Fruit fly (Drosophila melanogaster): ENCODE measurements around the gene Elys.
A peak's percentile ranks its signal among the peaks of the same experiment; 100 is the strongest.

Gene Elys

DNA sequence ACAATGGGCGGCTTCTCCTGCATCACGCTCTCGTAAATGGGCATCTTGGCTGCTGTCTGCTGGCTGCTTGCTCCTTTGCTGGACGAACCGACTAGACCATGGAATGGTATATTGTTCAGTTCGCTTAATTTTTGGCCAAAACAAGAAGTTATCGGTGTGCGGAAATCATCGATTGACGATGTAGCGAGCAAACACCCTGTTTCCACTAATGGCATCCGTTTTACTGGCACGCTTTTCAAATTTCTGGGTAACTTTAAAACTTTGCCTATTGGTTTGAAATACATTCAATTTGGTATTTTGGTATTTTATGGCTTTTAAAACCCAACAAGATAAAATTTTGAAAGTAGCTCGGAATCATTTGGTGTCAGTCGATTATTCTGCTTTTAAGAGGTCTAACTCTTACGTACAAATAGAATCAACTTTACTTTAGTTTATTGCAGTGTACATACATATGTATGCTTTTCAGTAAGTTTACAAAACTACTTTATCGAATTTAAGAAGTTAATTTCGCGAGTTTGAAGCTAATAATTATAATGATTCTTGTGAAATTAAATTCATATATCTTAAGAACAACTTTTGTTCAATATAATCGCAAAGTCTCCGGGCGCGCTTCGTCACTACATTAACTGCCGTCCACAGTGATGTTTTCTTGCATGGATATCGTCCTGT lies 6.1 kb upstream of the Elys start, which contains the start of gene Arp10 (continued):
- TF ChIP-seq dmrt99B (tag; optimal IDR thresholded peaks at IDR 0.05) (no peak), Ada2b (GFP tag; IDR thresholded peaks at IDR 0.05) (no peak), CG10959 (GFP tag; IDR thresholded peaks at IDR 0.05) (no peak), CG1602 (GFP tag; optimal IDR thresholded peaks at IDR 0.05) (no peak), pum (GFP tag; optimal IDR thresholded peaks at IDR 0.05) (no peak), CG17912 (GFP tag; optimal IDR thresholded peaks at IDR 0.05) (no peak), CG2889 (GFP tag; IDR thresholded peaks at IDR 0.05) (no peak), eve (GFP tag; optimal IDR thresholded peaks at IDR 0.05) (no peak), repo (GFP tag; optimal IDR thresholded peaks at IDR 0.05) (no peak), CG13894 (tag; optimal IDR thresholded peaks at IDR 0.05) (no peak), Elba2 (GFP tag; optimal IDR thresholded peaks at IDR 0.05) (peak; percentile 56), CTCF (GFP tag; optimal IDR thresholded peaks at IDR 0.05) (no peak), Camta (GFP tag; optimal IDR thresholded peaks at IDR 0.05) (no peak), Six4 (GFP tag; optimal IDR thresholded peaks at IDR 0.05) (no peak), Hmx (GFP tag; optimal IDR thresholded peaks at IDR 0.05) (no peak), HmgZ (tag; optimal IDR thresholded peaks at IDR 0.05) (peak; percentile 50), CG14667 (GFP tag; IDR thresholded peaks at IDR 0.05) (no peak), HLHmδ (GFP tag; optimal IDR thresholded peaks at IDR 0.05) (no peak), tap (tag; optimal IDR thresholded peaks at IDR 0.05) (no peak), CG12769 (tag; optimal IDR thresholded peaks at IDR 0.05) (no peak), tna (GFP tag; IDR thresholded peaks at IDR 0.05; ENCODE audit: partially characterized antibody) (no peak), H15 (GFP tag; IDR thresholded peaks at IDR 0.05) (no peak), CG3281 (GFP tag; optimal IDR thresholded peaks at IDR 0.05) (no peak), Xrp1 (GFP tag; IDR thresholded peaks at IDR 0.05) (no peak), maf-S (GFP tag; optimal IDR thresholded peaks at IDR 0.05) (no peak), mam (GFP tag; optimal IDR thresholded peaks at IDR 0.05) (peak; percentile 7), CG6689 (GFP tag; IDR thresholded peaks at IDR 0.05) (no peak; the same call in 1 of the 2 replicates), Poxn (GFP tag; IDR thresholded peaks at IDR 0.05) (no peak), dm (GFP tag; optimal IDR thresholded peaks at IDR 0.05) (no peak), BEAF-32 (GFP tag; optimal IDR thresholded peaks at IDR 0.05) (peak; percentile 62), tio (GFP tag; optimal IDR thresholded peaks at IDR 0.05) (no peak), ftz-f1 (GFP tag; optimal IDR thresholded peaks at IDR 0.05) (no peak), CG9876 (GFP tag; optimal IDR thresholded peaks at IDR 0.05) (no peak), fd96Cb (tag; optimal IDR thresholded peaks at IDR 0.05) (no peak), dysf (GFP tag; IDR thresholded peaks at IDR 0.05) (0 out of 3 replicates have a peak, but pooled peaks have one; percentile 6), Side (GFP tag; optimal IDR thresholded peaks at IDR 0.05) (no peak), CG15696 (tag; optimal IDR thresholded peaks at IDR 0.05) (peak; percentile 13), CG15514 (GFP tag; optimal IDR thresholded peaks at IDR 0.05) (peak; percentile 60), CG6175 (GFP tag; IDR thresholded peaks at IDR 0.05) (no peak)

DNA sequence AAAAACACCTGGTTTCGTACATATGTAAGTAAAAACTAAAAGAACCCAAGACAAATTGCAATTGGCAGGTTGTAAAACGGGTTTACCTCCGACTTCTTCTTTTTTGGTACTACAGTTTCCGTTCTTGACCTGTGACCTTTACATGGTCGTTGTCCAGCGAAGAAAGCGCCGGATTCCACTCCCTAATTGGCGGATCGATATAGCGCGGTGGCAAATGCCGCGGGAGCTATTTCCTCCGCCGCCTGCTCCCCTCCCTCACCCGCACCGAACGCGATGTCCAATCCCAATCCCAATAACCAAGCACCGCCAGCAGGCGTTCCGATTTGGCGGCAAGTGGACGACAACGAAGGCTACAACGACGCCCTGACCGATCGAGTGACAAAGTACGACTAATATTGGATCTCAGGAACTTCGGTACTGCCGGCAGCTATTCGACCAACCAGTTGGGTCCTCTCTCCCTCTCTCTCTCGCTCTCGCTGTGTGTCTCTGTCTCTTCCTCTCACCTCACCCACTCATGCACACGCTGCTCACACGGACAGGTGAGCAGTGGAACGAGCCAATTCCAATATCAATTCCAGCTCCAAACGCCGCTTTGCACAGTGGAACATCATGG lies 10.6 kb downstream of the Elys start:
- TF ChIP-seq sim (GFP tag; IDR thresholded peaks at IDR 0.05) (no peak), CG12104 (GFP tag; optimal IDR thresholded peaks at IDR 0.05) (no peak), CG7745 (tag; optimal IDR thresholded peaks at IDR 0.05) (no peak), seq (GFP tag; IDR thresholded peaks at IDR 0.05) (no peak), tna (GFP tag; IDR thresholded peaks at IDR 0.05; ENCODE audit: partially characterized antibody) (no peak), aop (GFP tag; IDR thresholded peaks at IDR 0.05) (no peak), Adf1 (GFP tag; IDR thresholded peaks at IDR 0.05) (no peak; the same call in 1 of the 2 replicates), Awh (GFP tag; IDR thresholded peaks at IDR 0.05) (no peak), pho (GFP tag; optimal IDR thresholded peaks at IDR 0.05) (peak; percentile 11), Jarid2 (GFP tag; optimal IDR thresholded peaks at IDR 0.05) (peak; percentile 82), CG9727 (GFP tag; optimal IDR thresholded peaks at IDR 0.05) (no peak), Dp (GFP tag; optimal IDR thresholded peaks at IDR 0.05) (no peak), Deaf1 (tag; optimal IDR thresholded peaks at IDR 0.05) (peak; percentile 74), CG10274 (GFP tag; optimal IDR thresholded peaks at IDR 0.05) (no peak), CG9437 (GFP tag; optimal IDR thresholded peaks at IDR 0.05) (no peak)

Data from whole organism, embryonic.